Fruit fly (Drosophila melanogaster) ovary, adult (tissue): Measurements from ENCODE around the gene Ptp99A.
A peak's percentile ranks its signal among the peaks of the same experiment; 100 is the strongest.

Source experiments
- CG17801 ChIP-seq: fragments of 200-800 bp; optimal IDR thresholded peaks from 2 replicates; lab custom pipeline; 2019; ENCODE audit warnings: missing biosample characterization, mild to moderate bottlenecking, missing genetic modification characterization, moderate library complexity; ENCODE audit not compliant: partially characterized antibody

Gene Ptp99A

dm6 chr3R:29377342-29377741 is at the start of gene Ptp99A:
Gene Ptp99A, plus strand, starts transcription at chr3R:29377646.
- TF ChIP-seq CG17801 (GFP tag; lab: Kevin White, UChicago): no peak

dm6 chr3R:29328607-29329006 is 48.8 kb upstream of the Ptp99A start:
- TF ChIP-seq CG17801 (GFP tag; lab: Kevin White, UChicago): no peak

dm6 chr3R:29353487-29353886 is 24.0 kb upstream of the Ptp99A start:
- TF ChIP-seq CG17801 (GFP tag; lab: Kevin White, UChicago): no peak

- no peak for TF ChIP-seq CG17801 (GFP tag; lab: Kevin White, UChicago)
Observed at dm6 chr3R:29362391-29362790, 15.1 kb upstream of the Ptp99A start.

- TF ChIP-seq CG17801 (GFP tag; lab: Kevin White, UChicago): no peak
Observed at dm6 chr3R:29369038-29369437, 8.4 kb upstream of the Ptp99A start, which contains the start of gene CG45546. Gene CG45546, plus strand, starts transcription at chr3R:29369338.

- TF ChIP-seq CG17801 (GFP tag; lab: Kevin White, UChicago): no peak
Observed at dm6 chr3R:29372497-29373218, 4.8 kb upstream of the Ptp99A start.

- no peak for TF ChIP-seq CG17801 (GFP tag; lab: Kevin White, UChicago)
Observed at dm6 chr3R:29375397-29376014, 1.9 kb upstream of the Ptp99A start.

- no peak for TF ChIP-seq CG17801 (GFP tag; lab: Kevin White, UChicago)
Observed at dm6 chr3R:29421254-29421653, 43.8 kb downstream of the Ptp99A start.

- TF ChIP-seq CG17801 (GFP tag; lab: Kevin White, UChicago): no peak
Observed at dm6 chr3R:29450333-29450732, 72.9 kb downstream of the Ptp99A start.

dm6 chr3R:29457215-29457614 is 79.8 kb downstream of the Ptp99A start:
- TF ChIP-seq CG17801 (GFP tag; lab: Kevin White, UChicago): no peak

dm6 chr3R:29457779-29458382 is 80.4 kb downstream of the Ptp99A start:
- TF ChIP-seq CG17801 (GFP tag; lab: Kevin White, UChicago): no peak

- TF ChIP-seq CG17801 (GFP tag; lab: Kevin White, UChicago): no peak
Observed at dm6 chr3R:29458689-29459136, 81.3 kb downstream of the Ptp99A start.

- peak; percentile 54 for TF ChIP-seq CG17801 (GFP tag; lab: Kevin White, UChicago)
Observed at dm6 chr3R:29460225-29460927, 82.9 kb downstream of the Ptp99A start.

- TF ChIP-seq CG17801 (GFP tag; lab: Kevin White, UChicago): no peak
Observed at dm6 chr3R:29461069-29461468, 83.6 kb downstream of the Ptp99A start.

dm6 chr3R:29461846-29462245 is 84.4 kb downstream of the Ptp99A start:
- no peak for TF ChIP-seq CG17801 (GFP tag; lab: Kevin White, UChicago)
